Worm (Caenorhabditis elegans) whole organism, L1 larva: Measurements from ENCODE around the gene T09E8.4.
"Not testable (repeated sequence)": the region's sequence is repeated elsewhere in the genome, so short reads cannot be mapped to it uniquely, and the experiment has no call there.

Experiments
- C04F5.9 ChIP-seq: sonication (generic microtip); optimal IDR thresholded peaks from 2 replicates; lab custom pipeline; 2016; ENCODE audit warnings: missing genetic modification characterization, missing compliant biosample characterization
- C34B4.2 ChIP-seq: sonication (generic microtip); optimal IDR thresholded peaks from 2 replicates; lab custom pipeline; 2017; ENCODE audit warnings: mild to moderate bottlenecking, missing genetic modification characterization, missing compliant biosample characterization
- Y116A8C.19 ChIP-seq: sonication (generic microtip); optimal IDR thresholded peaks from 2 replicates; lab custom pipeline; 2016; ENCODE audit warnings: missing compliant biosample characterization, missing genetic modification characterization, borderline replicate concordance
- alr-1 ChIP-seq: fragments of 200-800 bp; sonication (Bioruptor generic); optimal IDR thresholded peaks from 2 replicates; lab custom pipeline; 2018; ENCODE audit warnings: borderline replicate concordance, mild to moderate bottlenecking, missing genetic modification characterization, missing compliant biosample characterization
- blmp-1 ChIP-seq: fragments of 150-350 bp; optimal IDR thresholded peaks from 2 replicates; lab custom pipeline; 2014; ENCODE audit warnings: missing biosample characterization, missing genetic modification characterization
- ceh-63 ChIP-seq: fragments of 200-800 bp; sonication (Bioruptor generic); optimal IDR thresholded peaks from 2 replicates; lab custom pipeline; 2018; ENCODE audit warnings: mild to moderate bottlenecking, missing genetic modification characterization, missing compliant biosample characterization
- ceh-8 ChIP-seq: fragments of 200-800 bp; sonication (Bioruptor generic); optimal IDR thresholded peaks from 2 replicates; lab custom pipeline; 2018; ENCODE audit warnings: mild to moderate bottlenecking, missing genetic modification characterization, moderate library complexity, missing compliant biosample characterization
- efl-1 ChIP-seq, 4 experiments: fragments of 150-350 bp; optimal IDR thresholded peaks in 3 of 4; peaks in 1 of 4; 1 replicate in 1 of 4; 2 replicates in 3 of 4; lab custom pipeline; 2014; ENCODE audit warnings: missing biosample characterization in 2 of 4, missing genetic modification characterization in 2 of 4, missing genetic modification reagents in 2 of 4
- efl-3 ChIP-seq: fragments of 200-800 bp; sonication (Bioruptor generic); optimal IDR thresholded peaks from 2 replicates; lab custom pipeline; 2018; ENCODE audit warnings: mild to moderate bottlenecking, missing genetic modification characterization, missing compliant biosample characterization
- elt-2 ChIP-seq: sonication (generic microtip); optimal IDR thresholded peaks from 2 replicates; lab custom pipeline; 2016; ENCODE audit warnings: missing genetic modification characterization, mild to moderate bottlenecking, inconsistent platforms, missing compliant biosample characterization, missing genetic modification reagents
- elt-3 ChIP-seq, 6 experiments: fragments of 150-350 bp in 1 of 6; sonication (generic microtip); optimal IDR thresholded peaks; 2 replicates each; lab custom pipeline; 2017 to 2018; ENCODE audit warnings: missing biosample characterization in 6 of 6, missing genetic modification characterization in 6 of 6, inconsistent platforms in 1 of 6
- fkh-4 ChIP-seq: sonication (generic microtip); optimal IDR thresholded peaks from 2 replicates; lab custom pipeline; 2016; ENCODE audit warnings: missing compliant biosample characterization, missing genetic modification characterization, borderline replicate concordance
- fos-1 ChIP-seq: fragments of 150-350 bp; optimal IDR thresholded peaks from 2 replicates; lab custom pipeline; 2014; ENCODE audit warnings: missing biosample characterization, missing genetic modification characterization
- isw-1 ChIP-seq: fragments of 200-800 bp; sonication (Bioruptor generic); IDR thresholded peaks from 2 replicates; pipeline ENCODE4 v1.3.6; 2022; ENCODE audit warnings: missing genetic modification characterization, missing compliant biosample characterization
- lin-35 ChIP-seq, 2 experiments: fragments of 150-350 bp; optimal IDR thresholded peaks; 2 replicates each; lab custom pipeline; 2014; ENCODE audit warnings: missing biosample characterization in 2 of 2, missing genetic modification characterization in 2 of 2, missing genetic modification reagents in 2 of 2
- nhr-11 ChIP-seq: fragments of 150-350 bp; optimal IDR thresholded peaks from 2 replicates; lab custom pipeline; 2014; ENCODE audit warnings: missing biosample characterization, missing genetic modification characterization
- nhr-12 ChIP-seq: sonication (generic microtip); optimal IDR thresholded peaks from 2 replicates; lab custom pipeline; 2017; ENCODE audit warnings: missing biosample characterization, missing genetic modification characterization
- nhr-20 ChIP-seq: sonication (generic microtip); optimal IDR thresholded peaks from 2 replicates; lab custom pipeline; 2016; ENCODE audit warnings: mild to moderate bottlenecking, missing genetic modification characterization, missing compliant biosample characterization
- nhr-71 ChIP-seq: sonication (generic microtip); optimal IDR thresholded peaks from 2 replicates; lab custom pipeline; 2016; ENCODE audit warnings: mild to moderate bottlenecking, missing genetic modification characterization, moderate library complexity, missing compliant biosample characterization
- nhr-77 ChIP-seq: fragments of 150-350 bp; optimal IDR thresholded peaks from 2 replicates; lab custom pipeline; 2014; ENCODE audit warnings: missing biosample characterization, missing genetic modification characterization
- nhr-90 ChIP-seq: sonication (generic microtip); optimal IDR thresholded peaks from 2 replicates; lab custom pipeline; 2016; ENCODE audit warnings: mild to moderate bottlenecking, missing genetic modification characterization, missing compliant biosample characterization; ENCODE audit not compliant: poor library complexity
- pqm-1 ChIP-seq: sonication (generic microtip); optimal IDR thresholded peaks from 3 replicates; lab custom pipeline; 2017; ENCODE audit warnings: missing biosample characterization, missing genetic modification characterization
- sptf-1 ChIP-seq: fragments of 150-350 bp; optimal IDR thresholded peaks from 2 replicates; lab custom pipeline; 2014; ENCODE audit warnings: missing biosample characterization, missing genetic modification characterization
- sup-37 ChIP-seq: fragments of 200-800 bp; sonication (Bioruptor generic); optimal IDR thresholded peaks from 2 replicates; lab custom pipeline; 2018; ENCODE audit warnings: mild to moderate bottlenecking, missing genetic modification characterization, missing compliant biosample characterization
- tbx-2 ChIP-seq: sonication (generic microtip); optimal IDR thresholded peaks from 2 replicates; lab custom pipeline; 2016; ENCODE audit warnings: missing genetic modification characterization, missing compliant biosample characterization
- unc-62 ChIP-seq: fragments of 150-350 bp; optimal IDR thresholded peaks from 2 replicates; lab custom pipeline; 2014; ENCODE audit warnings: missing biosample characterization, missing genetic modification reagents, missing genetic modification characterization
- unc-86 ChIP-seq: sonication (generic microtip); optimal IDR thresholded peaks from 2 replicates; lab custom pipeline; 2016; ENCODE audit warnings: missing genetic modification characterization, missing compliant biosample characterization
- ztf-11 ChIP-seq, 2 experiments: sonication (generic microtip); optimal IDR thresholded peaks; 2 replicates each; lab custom pipeline; 2016 to 2017; ENCODE audit warnings: missing genetic modification characterization in 2 of 2, missing biosample characterization in 1 of 2, missing compliant biosample characterization in 1 of 2
- ztf-4 ChIP-seq: fragments of 150-350 bp; optimal IDR thresholded peaks from 2 replicates; lab custom pipeline; 2014; ENCODE audit warnings: missing biosample characterization, missing genetic modification characterization

T09E8.4 gene

ce11 chrV:13152575-13152974 lies 31.5 kb downstream of the T09E8.4 start, which contains the start of gene noca-1:
Gene noca-1 (plus strand): TSS chrV:13152919.
- TF ChIP-seq efl-1 (optimal IDR thresholded peaks at IDR 0.05; lab: Kevin White, UChicago) = peak in 1 of 2 experiments; percentile 19
- TF ChIP-seq efl-1 (GFP tag; optimal IDR thresholded peaks at IDR 0.05 in 1 of 2; lab: Kevin White, UChicago) = no peak
- no peak for TF ChIP-seq ztf-4

- TF ChIP-seq alr-1 (tag; lab: Kevin White, UChicago) = no peak
- TF ChIP-seq lin-35 (GFP tag; optimal IDR thresholded peaks at IDR 0.05; lab: Kevin White, UChicago) = no peak
- TF ChIP-seq sptf-1 = no peak
- no peak for TF ChIP-seq fos-1 (tag; lab: Kevin White, UChicago)
- TF ChIP-seq unc-86 (tag; lab: Kevin White, UChicago) = no peak
- no peak for TF ChIP-seq unc-62
- TF ChIP-seq efl-3 (GFP tag; lab: Kevin White, UChicago) = no peak
- no peak for TF ChIP-seq ztf-11 (tag; optimal IDR thresholded peaks at IDR 0.05; lab: Kevin White, UChicago)
- TF ChIP-seq isw-1 (GFP tag; lab: Robert Waterston, UW) = no peak
- TF ChIP-seq nhr-11 (tag; lab: Kevin White, UChicago) = no peak
- no peak for TF ChIP-seq C34B4.2
- no peak for TF ChIP-seq fkh-4
- TF ChIP-seq nhr-71 (tag; lab: Kevin White, UChicago) = no peak
Measured at ce11 chrV:13138681-13139080, 45.4 kb downstream of the T09E8.4 start, which contains the start of gene dhc-3. Gene dhc-3 (plus strand): TSS chrV:13138981.

ce11 chrV:13137955-13138354 lies 46.1 kb downstream of the T09E8.4 start, which contains the start of gene clec-41:
Gene clec-41 (minus strand): TSS chrV:13138101.
- TF ChIP-seq Y116A8C.19 (tag; lab: Kevin White, UChicago) = no peak
- no peak for TF ChIP-seq tbx-2 (tag; lab: Kevin White, UChicago)
- TF ChIP-seq nhr-77 (tag; lab: Kevin White, UChicago) = no peak
- no peak for TF ChIP-seq nhr-90
- peak; percentile 90 for TF ChIP-seq elt-2
- no peak for TF ChIP-seq nhr-12 (tag; lab: Kevin White, UChicago)
- no peak for TF ChIP-seq sup-37 (GFP tag; lab: Kevin White, UChicago)
- no peak for TF ChIP-seq elt-3 (tag; optimal IDR thresholded peaks at IDR 0.05; lab: Kevin White, UChicago)
- TF ChIP-seq pqm-1 (tag; lab: Kevin White, UChicago) = peak; percentile 44
- no peak for TF ChIP-seq ceh-63
- no peak for TF ChIP-seq C04F5.9 (tag; lab: Kevin White, UChicago)

ce11 chrV:13134786-13135185 lies 49.3 kb downstream of the T09E8.4 start, which contains the start of gene clec-225:
Gene clec-225 (minus strand): TSS chrV:13134886.
- TF ChIP-seq sup-37 (GFP tag; lab: Kevin White, UChicago); ceh-8; isw-1 (GFP tag; lab: Robert Waterston, UW): not testable (repeated sequence)

- TF ChIP-seq blmp-1 (tag; lab: Kevin White, UChicago) = peak; percentile 94
- TF ChIP-seq nhr-20 (tag; lab: Kevin White, UChicago) = no peak
- TF ChIP-seq efl-1 (optimal IDR thresholded peaks at IDR 0.05; lab: Kevin White, UChicago) = no peak
- TF ChIP-seq efl-1 (GFP tag; optimal IDR thresholded peaks at IDR 0.05 in 1 of 2; lab: Kevin White, UChicago) = peak in 1 of 2 experiments; percentile 1
Measured at ce11 chrV:13133380-13133779, 50.7 kb downstream of the T09E8.4 start, which contains the start of gene B0365.9. Gene B0365.9 (minus strand): TSS chrV:13133565.
